Fruit fly (Drosophila melanogaster) whole organism, wandering third instar larva: ENCODE measurements around the gene nmo.
A peak's percentile ranks its signal among the peaks of the same experiment; 100 is the strongest.

ENCODE experiments used
- Abd-B ChIP-seq: fragments of >200 bp; optimal IDR thresholded peaks from 2 replicates; lab custom pipeline; 2017; ENCODE audit warnings: missing biosample characterization, missing genetic modification characterization
- CG32264 ChIP-seq: fragments of 200-800 bp; sonication (Bioruptor generic); optimal IDR thresholded peaks from 2 replicates; lab custom pipeline; 2016; ENCODE audit warnings: missing biosample characterization, missing genetic modification characterization
- CG9705 ChIP-seq: fragments of 200-800 bp; sonication (Bioruptor generic); optimal IDR thresholded peaks from 2 replicates; lab custom pipeline; 2018; ENCODE audit warnings: missing biosample characterization, mild to moderate bottlenecking, missing genetic modification characterization
- CrebA ChIP-seq: fragments of 200-800 bp; sonication (Bioruptor generic); optimal IDR thresholded peaks from 2 replicates; lab custom pipeline; 2016; ENCODE audit warnings: missing biosample characterization, mild to moderate bottlenecking, missing genetic modification characterization, borderline replicate concordance
- Dfd ChIP-seq: fragments of >200 bp; optimal IDR thresholded peaks from 2 replicates; lab custom pipeline; 2017; ENCODE audit warnings: missing biosample characterization, missing genetic modification characterization
- Dif ChIP-seq: fragments of 200-275, 200-300 bp; sonication (Bioruptor generic); optimal IDR thresholded peaks from 2 replicates; lab custom pipeline; 2018; ENCODE audit warnings: missing biosample characterization, missing genetic modification characterization; ENCODE audit not compliant: partially characterized antibody
- GATAd ChIP-seq: sonication (Bioruptor generic); optimal IDR thresholded peaks from 2 replicates; lab custom pipeline; 2016; ENCODE audit warnings: missing biosample characterization, missing genetic modification characterization
- HLH106 ChIP-seq: fragments of 200-800 bp; optimal IDR thresholded peaks from 3 replicates; lab custom pipeline; 2019; ENCODE audit warnings: missing biosample characterization, mild to moderate bottlenecking, missing genetic modification characterization, moderate library complexity
- Hr78 ChIP-seq: fragments of >200 bp; optimal IDR thresholded peaks from 2 replicates; lab custom pipeline; 2017; ENCODE audit warnings: missing biosample characterization, missing genetic modification characterization
- Hr83 ChIP-seq: fragments of 200-300 bp; sonication (Bioruptor generic); optimal IDR thresholded peaks from 2 replicates; lab custom pipeline; 2016; ENCODE audit warnings: missing biosample characterization, mild to moderate bottlenecking, missing genetic modification characterization, moderate library complexity; ENCODE audit not compliant: poor library complexity, severe bottlenecking
- Jra ChIP-seq: sonication (Bioruptor generic); optimal IDR thresholded peaks from 2 replicates; lab custom pipeline; 2016; ENCODE audit warnings: missing biosample characterization, missing genetic modification characterization
- Myc ChIP-seq: fragments of >200 bp; optimal IDR thresholded peaks from 2 replicates; lab custom pipeline; 2017
- Rel ChIP-seq, 2 experiments: fragments of 200-800 bp; sonication (Bioruptor generic) in 1 of 2; optimal IDR thresholded peaks; 2 replicates in 1 of 2; 3 replicates in 1 of 2; lab custom pipeline; 2016 to 2019; ENCODE audit warnings: mild to moderate bottlenecking in 2 of 2, missing biosample characterization in 2 of 2, missing genetic modification characterization in 2 of 2, moderate library complexity in 1 of 2
- Sp1 ChIP-seq: fragments of 200-800 bp; sonication (Bioruptor generic); optimal IDR thresholded peaks from 3 replicates; lab custom pipeline; 2019; ENCODE audit warnings: missing biosample characterization, mild to moderate bottlenecking, missing genetic modification characterization, moderate library complexity
- Vsx2 ChIP-seq: fragments of 200-300, 225-300 bp; sonication (Bioruptor generic); optimal IDR thresholded peaks from 2 replicates; lab custom pipeline; 2018; ENCODE audit warnings: missing biosample characterization, missing genetic modification characterization; ENCODE audit not compliant: partially characterized antibody
- br ChIP-seq: fragments of 200-800 bp; sonication (Bioruptor generic); optimal IDR thresholded peaks from 2 replicates; lab custom pipeline; 2016; ENCODE audit warnings: missing biosample characterization, missing genetic modification characterization
- brk ChIP-seq: fragments of 200-800 bp; sonication (Bioruptor generic); optimal IDR thresholded peaks from 2 replicates; lab custom pipeline; 2016; ENCODE audit warnings: missing biosample characterization, mild to moderate bottlenecking, missing genetic modification characterization
- dsf ChIP-seq: sonication (Bioruptor generic); optimal IDR thresholded peaks from 2 replicates; lab custom pipeline; 2016; ENCODE audit warnings: missing biosample characterization, missing genetic modification characterization, borderline replicate concordance
- foxo ChIP-seq, 2 experiments: fragments of 200-800 bp; sonication (Bioruptor generic); optimal IDR thresholded peaks; 2 replicates in 1 of 2; 3 replicates in 1 of 2; lab custom pipeline; 2016 to 2017; ENCODE audit warnings: missing biosample characterization in 2 of 2, missing genetic modification characterization in 2 of 2
- fru ChIP-seq: fragments of 200-800 bp; sonication (Bioruptor generic); optimal IDR thresholded peaks from 3 replicates; lab custom pipeline; 2016; ENCODE audit warnings: missing biosample characterization, mild to moderate bottlenecking, missing genetic modification characterization
- h ChIP-seq: fragments of 200-800 bp; sonication (Bioruptor generic); optimal IDR thresholded peaks from 3 replicates; lab custom pipeline; 2016; ENCODE audit warnings: missing biosample characterization, mild to moderate bottlenecking, missing genetic modification characterization
- jim ChIP-seq: fragments of 175-275, 200-325 bp; sonication (Bioruptor generic); optimal IDR thresholded peaks from 2 replicates; lab custom pipeline; 2016; ENCODE audit warnings: missing biosample characterization, mild to moderate bottlenecking, missing genetic modification characterization
- lola ChIP-seq: fragments of >200 bp; optimal IDR thresholded peaks from 2 replicates; lab custom pipeline; 2017; ENCODE audit warnings: missing biosample characterization, missing genetic modification characterization
- pan ChIP-seq: fragments of >200 bp; optimal IDR thresholded peaks from 2 replicates; lab custom pipeline; 2017
- psq ChIP-seq: fragments of 200-800 bp; sonication (Bioruptor generic); optimal IDR thresholded peaks from 3 replicates; lab custom pipeline; 2017; ENCODE audit warnings: missing biosample characterization, mild to moderate bottlenecking, missing genetic modification characterization, moderate library complexity
- rgr ChIP-seq: fragments of 200-800 bp; sonication (Bioruptor generic); optimal IDR thresholded peaks from 3 replicates; lab custom pipeline; 2016; ENCODE audit warnings: missing biosample characterization, mild to moderate bottlenecking, missing genetic modification characterization
- sage ChIP-seq: fragments of 200-800 bp; sonication (Bioruptor generic); optimal IDR thresholded peaks from 2 replicates; lab custom pipeline; 2016; ENCODE audit warnings: missing biosample characterization, mild to moderate bottlenecking, missing genetic modification characterization
- sv ChIP-seq: fragments of 200-800 bp; sonication (Bioruptor generic); optimal IDR thresholded peaks from 3 replicates; lab custom pipeline; 2016; ENCODE audit warnings: missing biosample characterization, missing genetic modification characterization
- tai ChIP-seq: sonication (Bioruptor generic); optimal IDR thresholded peaks from 2 replicates; lab custom pipeline; 2016; ENCODE audit warnings: missing biosample characterization, missing genetic modification characterization
- woc ChIP-seq: sonication (Bioruptor generic); optimal IDR thresholded peaks from 2 replicates; lab custom pipeline; 2016; ENCODE audit warnings: missing biosample characterization, mild to moderate bottlenecking, missing genetic modification characterization

nmo gene

DNA sequence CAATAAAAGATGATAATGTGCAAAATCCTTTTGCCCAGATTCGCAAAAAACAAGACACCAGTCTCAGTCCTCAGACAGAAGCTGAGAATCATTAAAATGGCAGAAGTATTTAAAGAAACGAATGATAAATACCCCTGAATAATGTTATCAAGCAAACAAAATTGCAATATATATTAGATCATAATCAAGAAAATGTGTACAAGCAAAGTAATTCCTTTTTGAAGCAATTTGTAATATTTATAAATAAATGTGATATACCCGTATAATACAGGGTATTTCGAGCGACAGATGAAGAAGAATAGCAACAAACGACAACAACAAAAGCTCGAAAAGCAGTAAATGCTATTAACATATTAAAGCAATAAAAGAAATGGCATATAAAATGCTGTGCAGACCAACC lies 20.8 kb upstream of the nmo start:
- TF ChIP-seq brk (GFP tag; lab: Kevin White, UChicago) (no peak), woc (GFP tag; lab: Kevin White, UChicago) (no peak), pan (lab: Kevin White, UChicago) (no peak), h (GFP tag; lab: Kevin White, UChicago) (no peak), Sp1 (GFP tag; lab: Kevin White, UChicago) (no peak), Dfd (GFP tag; lab: Kevin White, UChicago) (no peak), Abd-B (GFP tag; lab: Kevin White, UChicago) (no peak), Jra (no peak), HLH106 (no peak), sv (GFP tag; lab: Kevin White, UChicago) (no peak), foxo (GFP tag; optimal IDR thresholded peaks at IDR 0.05; lab: Kevin White, UChicago) (no peak), CG9705 (GFP tag; lab: Kevin White, UChicago) (no peak), rgr (GFP tag; lab: Kevin White, UChicago) (no peak), br (no peak), sage (GFP tag; lab: Kevin White, UChicago) (no peak), Dif (GFP tag; lab: Kevin White, UChicago) (no peak)

DNA sequence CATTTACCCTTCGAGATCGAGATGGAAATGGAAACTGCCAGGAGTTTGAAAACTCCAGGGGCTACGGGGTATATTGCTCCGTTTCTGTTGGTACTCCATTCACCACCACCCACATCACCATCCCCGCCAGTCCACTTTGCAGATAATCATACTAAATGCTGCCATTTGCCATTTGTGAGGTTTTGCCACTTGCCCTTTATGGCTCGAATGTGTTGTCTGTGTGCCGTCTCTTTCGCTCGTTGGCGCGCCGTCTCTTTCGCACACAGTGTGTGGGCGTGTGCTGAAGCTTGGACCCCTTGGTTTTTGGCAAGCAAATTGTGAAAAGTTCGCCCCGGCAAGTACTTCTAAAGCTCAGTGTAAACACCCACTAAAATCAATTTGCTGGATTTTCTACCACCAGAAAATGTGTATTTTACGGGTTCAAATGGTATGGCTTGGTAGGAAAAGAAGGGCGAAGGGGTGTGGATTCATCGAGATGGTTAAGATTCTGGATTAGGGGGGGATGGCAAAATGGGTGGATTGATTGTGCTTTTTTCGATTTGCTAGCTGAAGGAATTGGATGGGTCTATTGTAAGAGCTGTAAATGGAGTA lies 20.2 kb upstream of the nmo start:
- TF ChIP-seq GATAd: no peak
- TF ChIP-seq Hr78 (GFP tag; lab: Kevin White, UChicago): no peak
- TF ChIP-seq HLH106: no peak
- TF ChIP-seq, all 38 proteins: peak for 0

DNA sequence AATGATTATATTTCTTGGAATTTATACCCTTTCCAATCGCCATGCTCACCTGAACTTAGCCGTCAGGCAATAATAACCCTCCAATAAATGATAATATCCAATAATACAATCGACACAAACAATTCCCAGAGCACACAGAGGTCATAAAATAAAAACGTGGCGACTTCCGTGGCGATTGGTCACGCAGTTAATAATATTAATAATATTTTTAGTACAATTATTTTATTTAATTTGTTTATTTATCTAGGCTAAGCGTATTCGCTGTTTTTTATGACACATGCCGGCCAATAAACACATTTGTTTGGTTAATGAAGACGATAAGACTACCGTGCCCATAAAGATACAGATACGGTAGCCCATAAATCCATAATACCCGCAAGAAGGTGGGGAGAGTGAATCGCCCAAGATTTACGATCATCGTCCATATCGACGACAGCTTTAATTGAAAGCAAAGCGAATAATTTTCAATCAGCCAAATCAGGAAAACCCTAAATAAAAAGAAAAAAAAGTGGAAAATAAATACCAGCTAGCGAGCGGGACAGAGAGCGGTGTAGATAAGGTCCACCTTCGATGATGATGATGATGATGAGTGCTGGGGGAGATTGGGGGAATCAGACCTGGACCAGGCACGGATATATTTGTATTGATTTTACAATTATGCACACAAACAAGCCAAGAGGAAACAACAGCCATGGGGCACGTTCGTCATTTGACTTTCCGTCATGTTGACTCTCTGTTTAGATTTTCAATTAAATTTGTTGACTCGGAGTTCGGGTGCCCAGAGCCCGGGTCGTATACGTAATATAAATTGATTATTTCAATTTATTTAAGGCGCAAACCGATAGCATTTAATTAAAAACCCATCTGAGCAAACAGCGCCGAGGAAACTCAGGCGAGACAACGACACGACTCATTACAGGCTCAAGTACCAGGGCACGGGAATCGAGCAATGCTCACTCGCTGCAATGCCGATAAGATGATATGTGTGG lies 17.8 kb upstream of the nmo start:
- TF ChIP-seq CG9705 (GFP tag; lab: Kevin White, UChicago) (peak; percentile 48), rgr (GFP tag; lab: Kevin White, UChicago) (peak; percentile 44), jim (GFP tag; lab: Kevin White, UChicago) (no peak), psq (GFP tag; lab: Kevin White, UChicago) (no peak), foxo (GFP tag; optimal IDR thresholded peaks at IDR 0.05; lab: Kevin White, UChicago) (no peak), Hr83 (GFP tag; lab: Kevin White, UChicago) (peak; percentile 48), CG32264 (no peak), Rel (GFP tag; optimal IDR thresholded peaks at IDR 0.05; lab: Kevin White, UChicago) (no peak), Rel (tag; optimal IDR thresholded peaks at IDR 0.05; lab: Kevin White, UChicago) (peak; percentile 75), Sp1 (GFP tag; lab: Kevin White, UChicago) (peak; percentile 88), dsf (GFP tag; lab: Kevin White, UChicago) (no peak), tai (GFP tag; lab: Kevin White, UChicago) (no peak), HLH106 (peak; percentile 66), Dfd (GFP tag; lab: Kevin White, UChicago) (no peak), Jra (no peak), sv (GFP tag; lab: Kevin White, UChicago) (no peak), Myc (lab: Kevin White, UChicago) (no peak), CrebA (peak; percentile 91), sage (GFP tag; lab: Kevin White, UChicago) (peak; percentile 46)

DNA sequence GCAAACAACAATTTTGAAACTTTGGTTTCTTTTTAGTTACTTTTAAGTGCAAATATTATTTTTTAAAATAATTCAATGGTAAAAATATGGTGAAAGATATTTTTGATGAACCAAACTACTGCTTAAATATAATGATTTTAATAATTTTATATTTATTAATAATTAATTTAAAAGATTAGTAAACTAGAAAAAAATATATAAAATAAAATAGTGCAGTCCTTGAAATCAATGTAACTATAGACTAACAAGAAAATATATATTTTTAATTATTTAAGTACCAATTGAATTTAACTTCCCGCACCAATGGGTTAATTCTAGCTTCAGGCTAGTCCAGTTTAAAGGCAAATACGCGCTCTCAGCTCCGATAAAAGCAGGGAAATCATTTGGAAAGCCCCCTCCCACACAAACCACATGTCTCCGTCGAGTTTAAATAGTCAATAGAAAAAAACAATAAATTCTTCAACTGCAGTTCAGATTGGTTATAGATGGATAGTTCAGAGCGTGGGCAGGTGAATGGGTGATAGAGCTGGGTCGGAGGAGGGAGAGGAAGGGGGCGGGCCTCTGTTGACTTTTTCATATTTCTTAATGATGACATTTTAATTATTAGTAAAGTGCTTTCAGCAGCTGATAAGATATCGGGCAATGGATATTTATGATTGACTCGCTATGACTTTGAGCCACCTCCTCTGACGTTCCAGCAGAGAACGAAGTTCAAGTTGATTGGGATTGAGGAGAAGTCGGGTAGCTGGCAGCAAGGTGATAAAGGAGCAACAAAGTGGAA lies 16.7 kb upstream of the nmo start:
- TF ChIP-seq woc (GFP tag; lab: Kevin White, UChicago): no peak
- TF ChIP-seq psq (GFP tag; lab: Kevin White, UChicago): no peak
- no peak for TF ChIP-seq Rel (GFP tag; optimal IDR thresholded peaks at IDR 0.05; lab: Kevin White, UChicago)
- peak; percentile 1 for TF ChIP-seq Rel (tag; optimal IDR thresholded peaks at IDR 0.05; lab: Kevin White, UChicago)
- TF ChIP-seq, all 38 proteins: peak for 1

DNA sequence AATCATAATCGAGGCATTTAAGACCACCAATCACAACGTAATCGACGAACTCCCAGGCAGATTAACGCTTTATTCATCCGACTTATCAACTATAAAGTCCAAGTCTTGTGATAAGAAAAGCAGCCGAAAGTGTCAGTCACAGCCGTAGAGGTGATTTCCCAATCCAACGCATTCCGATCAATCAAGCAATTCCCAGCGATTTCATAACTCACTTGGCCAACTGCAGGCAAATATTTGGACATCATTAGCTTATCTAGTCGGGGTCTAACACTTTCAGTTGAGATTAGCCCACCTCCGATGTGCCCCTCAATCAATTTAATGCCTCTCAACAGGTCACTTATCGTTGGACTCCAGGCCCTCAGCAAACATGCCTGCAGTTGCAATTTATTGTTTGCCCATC lies 15.8 kb upstream of the nmo start:
- TF ChIP-seq CG32264 (no peak), woc (GFP tag; lab: Kevin White, UChicago) (no peak), fru (GFP tag; lab: Kevin White, UChicago) (no peak), Vsx2 (GFP tag; lab: Kevin White, UChicago) (no peak), lola (GFP tag; lab: Kevin White, UChicago) (no peak), CG9705 (GFP tag; lab: Kevin White, UChicago) (no peak)
